Fruit fly (Drosophila melanogaster): ENCODE data around the gene Fur1.

DNA sequence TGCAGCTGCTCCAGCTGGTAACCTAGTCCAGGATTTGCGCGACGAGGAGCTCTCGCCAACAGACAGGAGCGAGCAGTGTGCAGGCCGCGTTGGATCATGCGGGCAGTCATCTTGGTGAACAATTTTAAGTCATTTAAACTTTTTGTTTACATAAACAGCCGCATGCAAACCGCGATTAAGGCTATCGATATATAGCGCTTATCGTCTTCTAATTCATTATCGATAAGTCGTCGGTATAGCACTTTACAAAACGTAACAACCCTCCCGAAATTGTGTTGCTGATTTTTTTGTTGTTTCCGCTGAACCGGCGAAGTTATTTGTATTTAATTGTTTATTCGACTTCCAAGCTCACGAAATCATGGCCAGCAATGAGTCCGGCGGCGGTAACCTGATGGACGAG is 3.9 kb upstream of the Fur1 start, which contains the start of the genes CG4553 and MED28:
- TF ChIP-seq CG33557 (GFP tag; optimal IDR thresholded peaks at IDR 0.05) = no peak
- TF ChIP-seq knrl (GFP tag; IDR thresholded peaks at IDR 0.05; ENCODE audit: partially characterized antibody) = peak; percentile 71
